Worm (Caenorhabditis elegans) whole organism, L1 larva: ENCODE measurements around the gene C38D9.2.

Source experiments
- Y116A8C.19 ChIP-seq: sonication (generic microtip); optimal IDR thresholded peaks from 2 replicates; lab custom pipeline; 2016; ENCODE audit warnings: missing compliant biosample characterization, missing genetic modification characterization, borderline replicate concordance
- aly-2 ChIP-seq: fragments of 150-350 bp; optimal IDR thresholded peaks from 2 replicates; lab custom pipeline; 2014; ENCODE audit warnings: missing biosample characterization, missing genetic modification characterization
- ama-1 ChIP-seq: fragments of 150-350 bp; optimal IDR thresholded peaks from 2 replicates; lab custom pipeline; 2014
- ceh-8 ChIP-seq: fragments of 200-800 bp; sonication (Bioruptor generic); optimal IDR thresholded peaks from 2 replicates; lab custom pipeline; 2018; ENCODE audit warnings: mild to moderate bottlenecking, missing genetic modification characterization, moderate library complexity, missing compliant biosample characterization
- ceh-88 ChIP-seq: fragments of 200-800 bp; sonication (Bioruptor generic); IDR thresholded peaks from 2 replicates; pipeline ENCODE4 v1.3.6; 2022; ENCODE audit warnings: missing genetic modification characterization, missing compliant biosample characterization
- ces-1 ChIP-seq: fragments of 150-350 bp; optimal IDR thresholded peaks from 2 replicates; lab custom pipeline; 2014; ENCODE audit warnings: missing biosample characterization, missing genetic modification reagents, missing genetic modification characterization
- dpl-1 ChIP-seq, 3 experiments: fragments of 150-350 bp in 2 of 3; sonication (generic microtip) in 1 of 3; optimal IDR thresholded peaks; 2 replicates each; lab custom pipeline; 2014 to 2017; ENCODE audit warnings: missing biosample characterization in 3 of 3, missing genetic modification characterization in 3 of 3, missing genetic modification reagents in 3 of 3
- dsc-1 ChIP-seq: sonication (generic microtip); optimal IDR thresholded peaks from 2 replicates; lab custom pipeline; 2016; ENCODE audit warnings: mild to moderate bottlenecking, missing genetic modification characterization, missing compliant biosample characterization
- efl-1 ChIP-seq, 4 experiments: fragments of 150-350 bp; optimal IDR thresholded peaks in 3 of 4; peaks in 1 of 4; 1 replicate in 1 of 4; 2 replicates in 3 of 4; lab custom pipeline; 2014; ENCODE audit warnings: missing biosample characterization in 2 of 4, missing genetic modification characterization in 2 of 4, missing genetic modification reagents in 2 of 4
- egl-13 ChIP-seq: sonication (generic microtip); optimal IDR thresholded peaks from 2 replicates; lab custom pipeline; 2016; ENCODE audit warnings: missing genotype, missing genetic modification reagents, missing genetic modification characterization, missing compliant biosample characterization
- egl-27 ChIP-seq, 2 experiments: fragments of 150-350 bp in 1 of 2; sonication (generic microtip); optimal IDR thresholded peaks; 3 replicates each; lab custom pipeline; 2017 to 2018; ENCODE audit warnings: missing biosample characterization in 2 of 2, missing genetic modification characterization in 2 of 2, missing genetic modification reagents in 2 of 2
- elt-3 ChIP-seq, 6 experiments: fragments of 150-350 bp in 1 of 6; sonication (generic microtip); optimal IDR thresholded peaks; 2 replicates each; lab custom pipeline; 2017 to 2018; ENCODE audit warnings: missing biosample characterization in 6 of 6, missing genetic modification characterization in 6 of 6, inconsistent platforms in 1 of 6
- ets-5 ChIP-seq: fragments of 200-800 bp; sonication (Bioruptor generic); IDR thresholded peaks from 2 replicates; pipeline ENCODE4 v1.3.6; 2022; ENCODE audit warnings: missing genetic modification characterization, missing compliant biosample characterization
- grh-1 ChIP-seq: fragments of 200-800 bp; sonication (Bioruptor generic); IDR thresholded peaks from 2 replicates; pipeline ENCODE4 v1.3.6; 2022; ENCODE audit warnings: missing genetic modification reagents, missing genetic modification characterization, missing compliant biosample characterization
- hlh-17 ChIP-seq: fragments of 200-800 bp; sonication (Bioruptor generic); optimal IDR thresholded peaks from 2 replicates; lab custom pipeline; 2018; ENCODE audit warnings: missing genetic modification characterization, mild to moderate bottlenecking, missing compliant biosample characterization, moderate library complexity, borderline replicate concordance
- lin-15B ChIP-seq: fragments of 150-350 bp; sonication (generic microtip); optimal IDR thresholded peaks from 3 replicates; lab custom pipeline; 2014; ENCODE audit warnings: missing biosample characterization, missing genetic modification characterization
- lin-35 ChIP-seq, 2 experiments: fragments of 150-350 bp; optimal IDR thresholded peaks; 2 replicates each; lab custom pipeline; 2014; ENCODE audit warnings: missing biosample characterization in 2 of 2, missing genetic modification characterization in 2 of 2, missing genetic modification reagents in 2 of 2
- lin-39 ChIP-seq: fragments of 150-350 bp; optimal IDR thresholded peaks from 2 replicates; lab custom pipeline; 2014; ENCODE audit warnings: missing biosample characterization, missing genetic modification reagents, missing genetic modification characterization
- lsy-2 ChIP-seq, 2 experiments: fragments of 150-350 bp; optimal IDR thresholded peaks; 2 replicates each; lab custom pipeline; 2014; ENCODE audit warnings: missing biosample characterization in 2 of 2, missing genetic modification characterization in 2 of 2
- mep-1 ChIP-seq: fragments of 150-350 bp; optimal IDR thresholded peaks from 2 replicates; lab custom pipeline; 2014; ENCODE audit warnings: missing biosample characterization, missing genetic modification characterization
- nhr-11 ChIP-seq: fragments of 150-350 bp; optimal IDR thresholded peaks from 2 replicates; lab custom pipeline; 2014; ENCODE audit warnings: missing biosample characterization, missing genetic modification characterization
- nhr-20 ChIP-seq: sonication (generic microtip); optimal IDR thresholded peaks from 2 replicates; lab custom pipeline; 2016; ENCODE audit warnings: mild to moderate bottlenecking, missing genetic modification characterization, missing compliant biosample characterization
- nhr-47 ChIP-seq: sonication (generic microtip); optimal IDR thresholded peaks from 2 replicates; lab custom pipeline; 2016; ENCODE audit warnings: mild to moderate bottlenecking, missing genetic modification characterization, moderate library complexity, missing compliant biosample characterization
- nhr-90 ChIP-seq: sonication (generic microtip); optimal IDR thresholded peaks from 2 replicates; lab custom pipeline; 2016; ENCODE audit warnings: mild to moderate bottlenecking, missing genetic modification characterization, missing compliant biosample characterization; ENCODE audit not compliant: poor library complexity
- pqm-1 ChIP-seq: sonication (generic microtip); optimal IDR thresholded peaks from 3 replicates; lab custom pipeline; 2017; ENCODE audit warnings: missing biosample characterization, missing genetic modification characterization
- rnt-1 ChIP-seq: sonication (generic microtip); optimal IDR thresholded peaks from 2 replicates; lab custom pipeline; 2016; ENCODE audit warnings: mild to moderate bottlenecking, missing genetic modification characterization, moderate library complexity, missing compliant biosample characterization
- snu-23 ChIP-seq: sonication (generic microtip); optimal IDR thresholded peaks from 2 replicates; lab custom pipeline; 2016; ENCODE audit warnings: missing genetic modification characterization, missing compliant biosample characterization
- sox-4 ChIP-seq: sonication (generic microtip); optimal IDR thresholded peaks from 2 replicates; lab custom pipeline; 2016; ENCODE audit warnings: missing genetic modification characterization, missing compliant biosample characterization
- sup-37 ChIP-seq: fragments of 200-800 bp; sonication (Bioruptor generic); optimal IDR thresholded peaks from 2 replicates; lab custom pipeline; 2018; ENCODE audit warnings: mild to moderate bottlenecking, missing genetic modification characterization, missing compliant biosample characterization
- swsn-7 ChIP-seq: sonication (generic microtip); optimal IDR thresholded peaks from 2 replicates; lab custom pipeline; 2016; ENCODE audit warnings: missing genetic modification characterization, missing compliant biosample characterization
- tbx-2 ChIP-seq: sonication (generic microtip); optimal IDR thresholded peaks from 2 replicates; lab custom pipeline; 2016; ENCODE audit warnings: missing genetic modification characterization, missing compliant biosample characterization
- unc-30 ChIP-seq: sonication (generic microtip); optimal IDR thresholded peaks from 2 replicates; lab custom pipeline; 2017; ENCODE audit warnings: missing biosample characterization, missing genetic modification characterization
- unc-98 ChIP-seq: fragments of 200-800 bp; sonication (Bioruptor generic); IDR thresholded peaks from 2 replicates; pipeline ENCODE4 v1.3.6; 2022; ENCODE audit warnings: missing genetic modification characterization, missing compliant biosample characterization
- vab-15 ChIP-seq: sonication (generic microtip); optimal IDR thresholded peaks from 2 replicates; lab custom pipeline; 2017; ENCODE audit warnings: missing genotype, mild to moderate bottlenecking, missing genetic modification characterization, missing compliant biosample characterization
- xbp-1 ChIP-seq: sonication (generic microtip); optimal IDR thresholded peaks from 2 replicates; lab custom pipeline; 2016; ENCODE audit warnings: missing genetic modification characterization, missing compliant biosample characterization
- zag-1 ChIP-seq: fragments of 150-350 bp; optimal IDR thresholded peaks from 2 replicates; lab custom pipeline; 2014; ENCODE audit warnings: missing biosample characterization, missing genetic modification characterization

Gene C38D9.2

ce11 chrV:17533200-17533599, 33.8 kb upstream of the C38D9.2 start:
- TF ChIP-seq Y116A8C.19 (tag; lab: Kevin White, UChicago): no peak
- no peak for TF ChIP-seq ces-1
- TF ChIP-seq nhr-20 (tag; lab: Kevin White, UChicago): no peak
- TF ChIP-seq nhr-11 (tag; lab: Kevin White, UChicago): no peak
- TF ChIP-seq hlh-17 (GFP tag; lab: Kevin White, UChicago): no peak
- TF ChIP-seq ceh-88 (GFP tag; lab: Robert Waterston, UW): no peak
- TF ChIP-seq ets-5: no peak
- no peak for TF ChIP-seq unc-98 (GFP tag; lab: Robert Waterston, UW)
- no peak for TF ChIP-seq xbp-1 (tag; lab: Kevin White, UChicago)
- no peak for TF ChIP-seq unc-30

ce11 chrV:17538279-17538896, 28.6 kb upstream of the C38D9.2 start, which contains the start of gene C18D4.6:
C18D4.6 (minus strand) TSS chrV:17538375.
- TF ChIP-seq pqm-1 (tag; lab: Kevin White, UChicago) (no peak), nhr-90 (no peak), egl-27 (tag; optimal IDR thresholded peaks at IDR 0.05; lab: Kevin White, UChicago) (no peak), mep-1 (tag; lab: Kevin White, UChicago) (no peak), lsy-2 (tag; optimal IDR thresholded peaks at IDR 0.05; lab: Kevin White, UChicago) (peak in 1 of 2 experiments; percentile 27), ama-1 (lab: Kevin White, UChicago) (no peak), unc-30 (no peak), sup-37 (GFP tag; lab: Kevin White, UChicago) (no peak), snu-23 (GFP tag; lab: Kevin White, UChicago) (peak; percentile 13), egl-13 (tag; lab: Kevin White, UChicago) (no peak), lin-15B (tag; lab: Kevin White, UChicago) (peak; percentile 23), unc-98 (GFP tag; lab: Robert Waterston, UW) (no peak), swsn-7 (tag; lab: Kevin White, UChicago) (no peak), aly-2 (tag; lab: Kevin White, UChicago) (no peak), tbx-2 (peak; percentile 17), sox-4 (tag; lab: Kevin White, UChicago) (no peak), elt-3 (tag; optimal IDR thresholded peaks at IDR 0.05; lab: Kevin White, UChicago) (no peak), ets-5 (no peak), vab-15 (tag; lab: Kevin White, UChicago) (no peak), nhr-11 (tag; lab: Kevin White, UChicago) (no peak), zag-1 (tag; lab: Kevin White, UChicago) (no peak), ceh-8 (GFP tag; lab: Kevin White, UChicago) (no peak), dpl-1 (GFP tag; optimal IDR thresholded peaks at IDR 0.05; lab: Kevin White, UChicago) (peak; percentile 32 to 76 (median 54)), lin-39 (tag; lab: Kevin White, UChicago) (no peak), grh-1 (GFP tag; lab: Robert Waterston, UW) (no peak), rnt-1 (tag; lab: Kevin White, UChicago) (peak; percentile 11), lin-35 (GFP tag; optimal IDR thresholded peaks at IDR 0.05; lab: Kevin White, UChicago) (peak; percentile 41 to 88), efl-1 (optimal IDR thresholded peaks at IDR 0.05; lab: Kevin White, UChicago) (peak; percentile 46 to 74), efl-1 (GFP tag; optimal IDR thresholded peaks at IDR 0.05 in 1 of 2; lab: Kevin White, UChicago) (peak; percentile 70 to 96)

- TF ChIP-seq dsc-1 (tag; lab: Kevin White, UChicago) (peak; percentile 2), nhr-47 (tag; lab: Kevin White, UChicago) (no peak)
Measured at ce11 chrV:17539289-17539688, 27.7 kb upstream of the C38D9.2 start.
